Fruit fly (Drosophila melanogaster) whole organism: Measurements from ENCODE around the gene yellow-k.
A peak's percentile ranks its signal among the peaks of the same experiment; 100 is the strongest.

ENCODE experiments used
- CG8478 ChIP-seq: fragments of >200 bp; optimal IDR thresholded peaks from 2 replicates; lab custom pipeline; 2018; ENCODE audit warnings: inconsistent platforms
- pan ChIP-seq: fragments of >200 bp; optimal IDR thresholded peaks from 2 replicates; lab custom pipeline; 2017
- psq ChIP-seq: fragments of >200 bp; optimal IDR thresholded peaks from 2 replicates; lab custom pipeline; 2017
- usp ChIP-seq: fragments of >200 bp; optimal IDR thresholded peaks from 2 replicates; lab custom pipeline; 2017; ENCODE audit warnings: missing biosample characterization, missing genetic modification characterization, mixed read lengths

- no peak for TF ChIP-seq psq (lab: Kevin White, UChicago)
- TF ChIP-seq usp (GFP tag; lab: Kevin White, UChicago), result no peak
- no peak for TF ChIP-seq pan (lab: Kevin White, UChicago)
- TF ChIP-seq CG8478, result peak; percentile 38
Measured at dm6 chr3L:15565829-15566433, 45.5 kb downstream of the yellow-k start, which contains the start of gene dop.
